Fruit fly (Drosophila melanogaster) whole organism, embryonic: Measurements from ENCODE around the gene Obp93a.
A peak's percentile ranks its signal among the peaks of the same experiment; 100 is the strongest.

ENCODE experiments used
- CG12071 ChIP-seq: fragments of 200-800 bp; sonication (Bioruptor generic); optimal IDR thresholded peaks from 3 replicates; lab custom pipeline; 2018; ENCODE audit warnings: missing biosample characterization, mild to moderate bottlenecking, missing genetic modification characterization
- CG12942 ChIP-seq: fragments of 200-800 bp; sonication (Bioruptor generic); optimal IDR thresholded peaks from 3 replicates; lab custom pipeline; 2016; ENCODE audit warnings: missing biosample characterization, missing genetic modification characterization
- CG30020 ChIP-seq: fragments of 200-800 bp; optimal IDR thresholded peaks from 2 replicates; lab custom pipeline; 2019; ENCODE audit warnings: missing biosample characterization, mild to moderate bottlenecking, missing genetic modification characterization, moderate library complexity
- CG9437 ChIP-seq: fragments of 200-800 bp; sonication (Bioruptor generic); optimal IDR thresholded peaks from 2 replicates; lab custom pipeline; 2018; ENCODE audit warnings: missing biosample characterization, mild to moderate bottlenecking, missing genetic modification characterization
- CG9727 ChIP-seq: fragments of 200-800 bp; sonication (Bioruptor generic); optimal IDR thresholded peaks from 3 replicates; lab custom pipeline; 2017; ENCODE audit warnings: missing biosample characterization, mild to moderate bottlenecking, missing genetic modification characterization
- Lpt ChIP-seq: fragments of >200 bp; optimal IDR thresholded peaks from 2 replicates; lab custom pipeline; 2018; ENCODE audit warnings: missing biosample characterization, missing genetic modification characterization
- Med ChIP-seq: fragments of 200-800 bp; sonication (Bioruptor generic); peaks from one replicate; lab custom pipeline; 2016; ENCODE audit warnings: missing biosample characterization, missing genetic modification characterization, mild to moderate bottlenecking, inconsistent platforms, moderate library complexity
- ab ChIP-seq: fragments of 200-800 bp; sonication (Bioruptor generic); optimal IDR thresholded peaks from 2 replicates; lab custom pipeline; 2016; ENCODE audit warnings: missing biosample characterization, missing genetic modification characterization
- kay ChIP-seq: fragments of 200-800 bp; sonication (Bioruptor generic); optimal IDR thresholded peaks from 2 replicates; lab custom pipeline; 2016; ENCODE audit warnings: missing biosample characterization, missing genetic modification characterization
- pzg ChIP-seq: fragments of 200-800 bp; sonication (Bioruptor generic); optimal IDR thresholded peaks from 3 replicates; lab custom pipeline; 2018; ENCODE audit warnings: missing biosample characterization, mild to moderate bottlenecking, missing genetic modification characterization, moderate library complexity
- schlank ChIP-seq: fragments of 200-800 bp; sonication (Bioruptor generic); optimal IDR thresholded peaks from 2 replicates; lab custom pipeline; 2018; ENCODE audit warnings: missing biosample characterization, mild to moderate bottlenecking, missing genetic modification characterization
- trem ChIP-seq: fragments of 200-800 bp; optimal IDR thresholded peaks from 3 replicates; lab custom pipeline; 2019; ENCODE audit warnings: missing biosample characterization, mild to moderate bottlenecking, missing genetic modification characterization, moderate library complexity

dm6 chr3R:21101453-21102214 lies 27.9 kb downstream of the Obp93a start, which contains the start of the genes CG7044 and Tbc1d22:
- TF ChIP-seq CG9727 (GFP tag; lab: Kevin White, UChicago) (peak; percentile 64), Med (GFP tag; lab: Kevin White, UChicago) (peak; percentile 69), kay (GFP tag; lab: Kevin White, UChicago) (no peak), pzg (GFP tag; lab: Kevin White, UChicago) (peak; percentile 21), ab (no peak), schlank (tag; lab: Kevin White, UChicago) (no peak), trem (peak; percentile 12), CG12071 (no peak), Lpt (GFP tag; lab: Kevin White, UChicago) (no peak), CG12942 (GFP tag; lab: Kevin White, UChicago) (peak; percentile 56), CG30020 (tag; lab: Kevin White, UChicago) (peak; percentile 41), CG9437 (GFP tag; lab: Kevin White, UChicago) (peak; percentile 51)
